Fruit fly (Drosophila melanogaster) whole organism, embryonic: ENCODE measurements around the gene CG15145.

Source experiments
- ATbp ChIP-seq: fragments of 200-800 bp; sonication (Bioruptor generic); optimal IDR thresholded peaks from 2 replicates; lab custom pipeline; 2017; ENCODE audit warnings: missing biosample characterization, mild to moderate bottlenecking, missing genetic modification characterization, missing genetic modification reagents
- Abd-B ChIP-seq: fragments of 200-800 bp; sonication (Bioruptor generic); optimal IDR thresholded peaks from 2 replicates; lab custom pipeline; 2018; ENCODE audit warnings: missing biosample characterization, mild to moderate bottlenecking, missing genetic modification characterization, moderate library complexity
- Ada2b ChIP-seq: fragments of 200-800 bp; sonication (Bioruptor generic); IDR thresholded peaks from 2 replicates; pipeline ENCODE4 v1.3.6; 2022; ENCODE audit warnings: missing biosample characterization, missing genetic modification characterization
- CG10543 ChIP-seq: fragments of 200-800 bp; sonication (Bioruptor generic); optimal IDR thresholded peaks from 3 replicates; lab custom pipeline; 2017; ENCODE audit warnings: missing biosample characterization, mild to moderate bottlenecking, missing genetic modification characterization, moderate library complexity
- CG13296 ChIP-seq: fragments of 200-800 bp; sonication (Bioruptor generic); optimal IDR thresholded peaks from 3 replicates; lab custom pipeline; 2018; ENCODE audit warnings: missing biosample characterization, mild to moderate bottlenecking, missing genetic modification characterization
- CG15011 ChIP-seq: fragments of 200-800 bp; sonication (Bioruptor generic); optimal IDR thresholded peaks from 3 replicates; lab custom pipeline; 2018; ENCODE audit warnings: missing biosample characterization, mild to moderate bottlenecking, missing genetic modification characterization
- CG15269 ChIP-seq: fragments of 200-800 bp; sonication (Bioruptor generic); optimal IDR thresholded peaks from 2 replicates; lab custom pipeline; 2018; ENCODE audit warnings: missing biosample characterization, mild to moderate bottlenecking, missing genetic modification characterization, moderate library complexity
- CG1792 ChIP-seq: fragments of 200-800 bp; sonication (Bioruptor generic); optimal IDR thresholded peaks from 2 replicates; lab custom pipeline; 2016; ENCODE audit warnings: missing biosample characterization, missing genetic modification characterization
- CG1832 ChIP-seq: fragments of 200-800 bp; sonication (Bioruptor generic); optimal IDR thresholded peaks from 2 replicates; lab custom pipeline; 2017; ENCODE audit warnings: missing biosample characterization, mild to moderate bottlenecking, missing genetic modification characterization, inconsistent platforms
- CG18476 ChIP-seq: fragments of 200-800 bp; sonication (Bioruptor generic); optimal IDR thresholded peaks from 2 replicates; lab custom pipeline; 2016; ENCODE audit warnings: missing biosample characterization, mild to moderate bottlenecking, missing genetic modification characterization
- CG2129 ChIP-seq: fragments of 200-800 bp; sonication (Bioruptor generic); IDR thresholded peaks from 2 replicates; pipeline ENCODE4 v1.3.6; 2022; ENCODE audit warnings: missing biosample characterization, missing genetic modification characterization; ENCODE audit not compliant: partially characterized antibody
- CG2875 ChIP-seq: fragments of 200-800 bp; sonication (Bioruptor generic); optimal IDR thresholded peaks from 2 replicates; lab custom pipeline; 2017; ENCODE audit warnings: missing biosample characterization, mild to moderate bottlenecking, missing genetic modification characterization, missing genetic modification reagents
- CG3281 ChIP-seq: fragments of 200-800 bp; sonication (Bioruptor generic); optimal IDR thresholded peaks from 3 replicates; lab custom pipeline; 2017; ENCODE audit warnings: missing biosample characterization, mild to moderate bottlenecking, missing genetic modification characterization
- CG42726 ChIP-seq: fragments of 200-800 bp; sonication (Bioruptor generic); IDR thresholded peaks from 2 replicates; pipeline ENCODE4 v1.3.6; 2022; ENCODE audit warnings: missing biosample characterization, missing genetic modification characterization; ENCODE audit not compliant: partially characterized antibody
- CG4730 ChIP-seq: fragments of 200-800 bp; sonication (Bioruptor generic); IDR thresholded peaks from 2 replicates; pipeline ENCODE4 v1.3.6; 2022; ENCODE audit warnings: missing biosample characterization, missing genetic modification characterization
- CG5953 ChIP-seq: fragments of 200-800 bp; sonication (Bioruptor generic); IDR thresholded peaks from 2 replicates; pipeline ENCODE4 v1.3.6; 2022; ENCODE audit warnings: missing biosample characterization, missing genetic modification characterization
- CG6791 ChIP-seq: fragments of 200-800 bp; sonication (Bioruptor generic); IDR thresholded peaks from 3 replicates; pipeline ENCODE4 v1.3.6; 2022; ENCODE audit warnings: missing biosample characterization, missing genetic modification characterization; ENCODE audit not compliant: partially characterized antibody
- CG8290 ChIP-seq, 3 experiments: fragments of 200-800 bp; sonication (Bioruptor generic); optimal IDR thresholded peaks; 2 replicates each; lab custom pipeline; 2016 to 2019; ENCODE audit warnings: missing biosample characterization in 3 of 3, missing genetic modification characterization in 3 of 3, mild to moderate bottlenecking in 2 of 3, moderate library complexity in 1 of 3
- CG9437 ChIP-seq: fragments of 200-800 bp; sonication (Bioruptor generic); optimal IDR thresholded peaks from 2 replicates; lab custom pipeline; 2018; ENCODE audit warnings: missing biosample characterization, mild to moderate bottlenecking, missing genetic modification characterization
- D ChIP-seq, 2 experiments: fragments of 200-800 bp in 1 of 2; fragments of >200 bp in 1 of 2; sonication (Bioruptor generic) in 1 of 2; optimal IDR thresholded peaks; 2 replicates in 1 of 2; 3 replicates in 1 of 2; lab custom pipeline; 2017; ENCODE audit warnings: mild to moderate bottlenecking in 1 of 2, missing biosample characterization in 1 of 2, missing genetic modification characterization in 1 of 2, missing genetic modification reagents in 1 of 2
- Doc3 ChIP-seq: fragments of 200-800 bp; sonication (Bioruptor generic); IDR thresholded peaks from 3 replicates; pipeline ENCODE4 v1.3.6; 2022; ENCODE audit warnings: missing biosample characterization, missing genetic modification characterization; ENCODE audit not compliant: partially characterized antibody
- ERR ChIP-seq: fragments of 200-800 bp; sonication (Bioruptor generic); optimal IDR thresholded peaks from 2 replicates; lab custom pipeline; 2016; ENCODE audit warnings: missing biosample characterization, missing genetic modification characterization
- Ets97D ChIP-seq: fragments of 200-800 bp; sonication (Bioruptor generic); optimal IDR thresholded peaks from 3 replicates; lab custom pipeline; 2016; ENCODE audit warnings: missing biosample characterization, missing genetic modification characterization
- Lhr ChIP-seq: fragments of 200-800 bp; sonication (Bioruptor generic); optimal IDR thresholded peaks from 3 replicates; lab custom pipeline; 2017; ENCODE audit warnings: mild to moderate bottlenecking, missing biosample characterization, missing genetic modification reagents, missing genetic modification characterization
- MESR4 ChIP-seq: fragments of 200-800 bp; sonication (Bioruptor generic); optimal IDR thresholded peaks from 2 replicates; lab custom pipeline; 2018; ENCODE audit warnings: missing biosample characterization, mild to moderate bottlenecking, missing genetic modification characterization, moderate library complexity
- MTF-1 ChIP-seq: fragments of 200-800 bp; sonication (Bioruptor generic); optimal IDR thresholded peaks from 2 replicates; lab custom pipeline; 2018; ENCODE audit warnings: missing biosample characterization, mild to moderate bottlenecking, missing genetic modification characterization, borderline replicate concordance
- NC2β ChIP-seq: fragments of 200-800 bp; sonication (Bioruptor generic); optimal IDR thresholded peaks from 2 replicates; lab custom pipeline; 2016; ENCODE audit warnings: missing biosample characterization, missing genetic modification characterization
- Opbp ChIP-seq: fragments of 200-800 bp; sonication (Bioruptor generic); IDR thresholded peaks from 3 replicates; pipeline ENCODE4 v1.3.6; 2022; ENCODE audit warnings: missing biosample characterization, missing genetic modification characterization; ENCODE audit not compliant: partially characterized antibody
- Six4 ChIP-seq: fragments of 200-800 bp; sonication (Bioruptor generic); optimal IDR thresholded peaks from 2 replicates; lab custom pipeline; 2016; ENCODE audit warnings: missing biosample characterization, missing genetic modification characterization
- ab ChIP-seq: fragments of 200-800 bp; sonication (Bioruptor generic); optimal IDR thresholded peaks from 2 replicates; lab custom pipeline; 2016; ENCODE audit warnings: missing biosample characterization, missing genetic modification characterization
- az2 ChIP-seq: fragments of 200-800 bp; sonication (Bioruptor generic); optimal IDR thresholded peaks from 3 replicates; lab custom pipeline; 2016; ENCODE audit warnings: missing biosample characterization, missing genetic modification characterization
- cad ChIP-seq: fragments of >200 bp; optimal IDR thresholded peaks from 2 replicates; lab custom pipeline; 2017; ENCODE audit warnings: missing biosample characterization, missing genetic modification characterization
- cas ChIP-seq: fragments of 200-800 bp; sonication (Bioruptor generic); IDR thresholded peaks from 2 replicates; pipeline ENCODE4 v1.3.6; 2022; ENCODE audit warnings: missing biosample characterization, missing genetic modification characterization
- fru ChIP-seq: fragments of >200 bp; optimal IDR thresholded peaks from 2 replicates; lab custom pipeline; 2017
- hb ChIP-seq: fragments of 200-800 bp; sonication (Bioruptor generic); IDR thresholded peaks from 3 replicates; pipeline ENCODE4 v1.3.6; 2022; ENCODE audit warnings: missing biosample characterization, missing genetic modification characterization; ENCODE audit not compliant: partially characterized antibody
- insv ChIP-seq, 2 experiments: fragments of 200-800 bp; sonication (Bioruptor generic); optimal IDR thresholded peaks; 3 replicates each; lab custom pipeline; 2016 to 2018; ENCODE audit warnings: missing biosample characterization in 2 of 2, missing genetic modification characterization in 2 of 2
- jigr1 ChIP-seq: fragments of 200-800 bp; sonication (Bioruptor generic); IDR thresholded peaks from 3 replicates; pipeline ENCODE4 v1.3.6; 2022; ENCODE audit warnings: missing biosample characterization, missing genetic modification characterization
- lab ChIP-seq: fragments of 200-800 bp; sonication (Bioruptor generic); optimal IDR thresholded peaks from 3 replicates; lab custom pipeline; 2017; ENCODE audit warnings: missing biosample characterization, missing genetic modification characterization, mild to moderate bottlenecking, moderate library complexity, missing genetic modification reagents
- lov ChIP-seq, 2 experiments: fragments of 200-800 bp in 1 of 2; fragments of >200 bp in 1 of 2; sonication (Bioruptor generic) in 1 of 2; IDR thresholded peaks in 1 of 2; optimal IDR thresholded peaks in 1 of 2; 2 replicates in 1 of 2; 3 replicates in 1 of 2; pipeline versions ENCODE4 v1.3.6 to Lab custom; 2017 to 2022; ENCODE audit warnings: missing biosample characterization in 1 of 2, missing genetic modification characterization in 1 of 2
- maf-S ChIP-seq: fragments of 200-800 bp; sonication (Bioruptor generic); optimal IDR thresholded peaks from 2 replicates; lab custom pipeline; 2016; ENCODE audit warnings: missing biosample characterization, missing genetic modification characterization
- mld ChIP-seq: fragments of 200-800 bp; sonication (Bioruptor generic); IDR thresholded peaks from 3 replicates; pipeline ENCODE4 v1.3.6; 2022; ENCODE audit warnings: missing biosample characterization, missing genetic modification characterization; ENCODE audit not compliant: partially characterized antibody
- sens ChIP-seq: fragments of 200-800 bp; sonication (Bioruptor generic); peaks from one replicate; lab custom pipeline; 2016; ENCODE audit warnings: missing biosample characterization, missing genetic modification characterization
- seq ChIP-seq: fragments of 200-800 bp; sonication (Bioruptor generic); IDR thresholded peaks from 2 replicates; pipeline ENCODE4 v1.3.6; 2022; ENCODE audit warnings: missing biosample characterization, missing genetic modification characterization
- slp2 ChIP-seq: fragments of 200-800 bp; sonication (Bioruptor generic); optimal IDR thresholded peaks from 2 replicates; lab custom pipeline; 2016; ENCODE audit warnings: missing biosample characterization, missing genetic modification characterization
- tna ChIP-seq: fragments of 200-800 bp; sonication (Bioruptor generic); IDR thresholded peaks from 2 replicates; pipeline ENCODE4 v1.3.6; 2022; ENCODE audit warnings: missing biosample characterization, missing genetic modification characterization; ENCODE audit not compliant: partially characterized antibody
- toy ChIP-seq: fragments of 200-800 bp; sonication (Bioruptor generic); IDR thresholded peaks from 2 replicates; pipeline ENCODE4 v1.3.6; 2022; ENCODE audit warnings: missing biosample characterization, missing genetic modification characterization
- ttk ChIP-seq: fragments of 200-800 bp; sonication (Bioruptor generic); IDR thresholded peaks from 2 replicates; pipeline ENCODE4 v2.1.2; 2022; ENCODE audit warnings: missing biosample characterization, missing genetic modification characterization
- yki ChIP-seq: fragments of >200 bp; optimal IDR thresholded peaks from 3 replicates; lab custom pipeline; 2018

The CG15145 gene

DNA sequence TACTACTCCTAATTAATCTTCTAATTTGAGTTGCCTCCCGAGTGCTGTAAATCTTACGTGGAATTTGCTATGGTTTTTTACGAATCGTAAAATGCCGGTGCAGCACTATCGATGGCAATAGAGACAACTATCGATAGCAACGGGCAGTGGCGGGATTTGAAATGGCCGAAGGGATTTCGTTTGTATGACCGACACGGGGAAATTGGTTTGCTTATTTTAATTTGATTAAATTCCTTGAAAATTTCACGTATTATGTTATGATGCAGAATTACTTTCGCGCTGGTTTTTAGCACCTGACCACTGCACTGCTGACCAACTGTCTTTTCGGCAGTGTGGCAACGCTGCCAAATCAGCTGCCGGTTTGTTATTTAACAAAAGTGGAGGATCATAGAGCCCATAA is 47.9 kb downstream of the CG15145 start, which contains the start of the genes GCS2beta and CG5131 (continued):
- peak; percentile 95 for TF ChIP-seq ERR (GFP tag; lab: Kevin White, UChicago)
- TF ChIP-seq CG2129, result peak; percentile 84
- TF ChIP-seq lov (optimal IDR thresholded peaks at IDR 0.05; lab: Kevin White, UChicago), result no peak
- TF ChIP-seq lov (GFP tag; IDR thresholded peaks at IDR 0.05; lab: Robert Waterston, UW), result peak; percentile 81; the same call in 2 of the 3 replicates
- peak; percentile 83 for TF ChIP-seq tna (GFP tag; lab: Robert Waterston, UW)
- TF ChIP-seq ATbp, result peak; percentile 80
- peak; percentile 94 for TF ChIP-seq slp2 (GFP tag; lab: Kevin White, UChicago)
- peak; percentile 89 for TF ChIP-seq Opbp
- peak in 1 of 2 experiments; percentile 39 for TF ChIP-seq insv (GFP tag; optimal IDR thresholded peaks at IDR 0.05; lab: Kevin White, UChicago)
- TF ChIP-seq Lhr (GFP tag; lab: Kevin White, UChicago), result peak; percentile 74
- TF ChIP-seq MTF-1 (GFP tag; lab: Kevin White, UChicago), result peak; percentile 73
- TF ChIP-seq fru (lab: Kevin White, UChicago), result no peak
- peak; percentile 93 for TF ChIP-seq az2 (GFP tag; lab: Kevin White, UChicago)
- peak; percentile 55; the same call in 1 of the 3 replicates for TF ChIP-seq mld (GFP tag; lab: Robert Waterston, UW)
- no peak for TF ChIP-seq yki
- TF ChIP-seq hb (GFP tag; lab: Robert Waterston, UW), result peak; percentile 91
- peak; percentile 79 for TF ChIP-seq CG2875 (GFP tag; lab: Kevin White, UChicago)
- peak; percentile 74 for TF ChIP-seq CG6791 (GFP tag; lab: Robert Waterston, UW)
- peak; percentile 79 for TF ChIP-seq CG13296 (GFP tag; lab: Kevin White, UChicago)
- TF ChIP-seq toy, result peak; percentile 71; the same call in 1 of the 2 replicates
- peak; percentile 71 for TF ChIP-seq CG10543 (GFP tag; lab: Kevin White, UChicago)
- peak; percentile 70 for TF ChIP-seq CG15011
- TF ChIP-seq CG42726 (GFP tag; lab: Robert Waterston, UW), result peak; percentile 57; the same call in 1 of the 2 replicates
- TF ChIP-seq lab (GFP tag; lab: Kevin White, UChicago), result peak; percentile 95
- TF ChIP-seq CG4730 (GFP tag; lab: Robert Waterston, UW), result peak; percentile 91
- peak; percentile 94 for TF ChIP-seq ttk (GFP tag; lab: Robert Waterston, UW)
- TF ChIP-seq Ets97D (GFP tag; lab: Kevin White, UChicago), result peak; percentile 92
- TF ChIP-seq MESR4 (GFP tag; lab: Kevin White, UChicago), result peak; percentile 60
- peak; percentile 94 for TF ChIP-seq Doc3 (GFP tag; lab: Robert Waterston, UW)
- TF ChIP-seq Abd-B, result peak; percentile 98
- TF ChIP-seq CG15269 (tag; lab: Kevin White, UChicago), result peak; percentile 89
- peak; percentile 89 for TF ChIP-seq CG18476 (GFP tag; lab: Kevin White, UChicago)
- peak; percentile 81 for TF ChIP-seq jigr1
- TF ChIP-seq CG9437 (GFP tag; lab: Kevin White, UChicago), result peak; percentile 97
- TF ChIP-seq NC2β (GFP tag; lab: Kevin White, UChicago), result peak; percentile 90
- TF ChIP-seq cas (GFP tag; lab: Robert Waterston, UW), result peak; percentile 87
- TF ChIP-seq, all 482 proteins: peak for 445

- TF ChIP-seq seq (GFP tag; lab: Robert Waterston, UW) (peak; percentile 99), ab (GFP tag; lab: Kevin White, UChicago) (peak; percentile 81), CG8290 (GFP tag; optimal IDR thresholded peaks at IDR 0.05; lab: Kevin White, UChicago) (peak; percentile 77), CG8290 (tag; optimal IDR thresholded peaks at IDR 0.05; lab: Kevin White, UChicago) (peak in 1 of 2 experiments; percentile 84), cad (GFP tag; lab: Kevin White, UChicago) (no peak), CG5953 (GFP tag; lab: Robert Waterston, UW) (peak; percentile 99), Six4 (GFP tag; lab: Kevin White, UChicago) (peak; percentile 95), Ada2b (peak; percentile 99), maf-S (GFP tag; lab: Kevin White, UChicago) (peak; percentile 86), CG1792 (GFP tag; lab: Kevin White, UChicago) (peak; percentile 48), CG1832 (GFP tag; lab: Kevin White, UChicago) (no peak), CG3281 (peak; percentile 97), sens (peak; percentile 97), D (optimal IDR thresholded peaks at IDR 0.05; lab: Kevin White, UChicago) (no peak), D (GFP tag; optimal IDR thresholded peaks at IDR 0.05; lab: Kevin White, UChicago) (peak; percentile 96)
These were observed 51.0 kb downstream of the CG15145 start, which contains the start of the genes fws and Lamtor3 for dm6 chr2L:17480943-17481580. Gene fws (minus strand): TSS chr2L:17481029. Gene Lamtor3 (plus strand): TSS chr2L:17481231.
